Fruit fly (Drosophila melanogaster): ENCODE results near the gene Aasdh.

The Aasdh gene

DNA sequence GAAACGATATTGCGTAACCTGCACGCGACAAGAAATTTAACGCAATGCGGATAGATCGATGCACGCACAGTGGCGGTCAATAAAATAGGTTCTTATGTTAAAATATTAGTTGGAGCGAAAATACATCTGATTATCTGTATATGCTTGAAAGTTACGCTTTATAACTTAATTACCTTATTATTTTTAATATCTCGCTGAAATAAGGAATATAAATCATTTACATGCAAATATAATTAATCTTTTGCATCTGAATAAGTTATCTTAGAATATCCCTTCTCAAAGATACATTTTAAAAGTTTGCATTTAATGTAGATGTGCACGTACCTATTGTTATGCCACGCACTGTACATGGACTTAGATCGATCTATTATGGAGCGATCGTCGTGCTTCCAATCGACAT, 22.3 kb upstream of the Aasdh start:
- TF ChIP-seq usp (GFP tag; optimal IDR thresholded peaks at IDR 0.05) (no peak), Jra (GFP tag; optimal IDR thresholded peaks at IDR 0.05) (no peak), Sp1 (GFP tag; optimal IDR thresholded peaks at IDR 0.05) (peak; percentile 32), Vsx2 (GFP tag; optimal IDR thresholded peaks at IDR 0.05; ENCODE audit: partially characterized antibody) (no peak), h (GFP tag; optimal IDR thresholded peaks at IDR 0.05) (peak; percentile 7), Hr78 (GFP tag; optimal IDR thresholded peaks at IDR 0.05) (no peak), sage (GFP tag; optimal IDR thresholded peaks at IDR 0.05) (no peak), foxo (GFP tag; optimal IDR thresholded peaks at IDR 0.05) (peak in 1 of 2 experiments; percentile 22), tai (GFP tag; optimal IDR thresholded peaks at IDR 0.05) (no peak), Rel (GFP tag; optimal IDR thresholded peaks at IDR 0.05) (no peak), Rel (tag; optimal IDR thresholded peaks at IDR 0.05) (no peak)

DNA sequence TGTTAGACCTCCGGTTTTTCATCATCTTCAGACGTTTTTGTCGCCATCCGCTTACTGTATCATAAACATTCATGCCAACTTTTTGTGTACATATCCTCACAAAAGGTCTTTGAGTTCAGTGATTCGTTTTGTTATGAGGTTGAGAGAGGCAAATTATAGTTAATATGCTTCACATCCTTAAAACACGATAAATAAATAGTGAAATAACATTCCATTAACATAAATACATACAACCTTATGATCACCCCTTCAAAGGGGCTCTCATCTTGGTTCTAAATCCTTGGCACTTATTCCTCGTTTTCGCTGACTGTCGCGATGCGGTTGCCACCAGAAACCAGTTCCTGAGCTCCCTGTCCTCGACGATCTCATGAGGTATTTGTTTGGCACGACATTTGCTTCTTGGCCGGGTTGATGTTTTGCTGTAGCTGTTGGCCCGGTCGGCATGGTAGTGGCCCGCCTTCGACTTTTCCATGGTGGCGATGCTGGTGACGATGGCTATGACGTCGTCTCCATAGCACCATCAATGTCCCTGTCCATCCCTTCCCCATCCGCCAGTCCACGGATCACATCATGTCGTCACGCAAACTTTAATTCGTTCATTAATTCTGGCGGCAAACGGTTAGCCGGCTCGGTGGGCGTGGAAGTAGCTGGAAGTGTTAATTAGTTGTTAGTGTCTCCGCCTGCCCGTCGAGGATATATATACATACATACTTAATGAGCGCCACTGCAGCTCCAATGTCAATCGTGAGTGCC, 19.7 kb upstream of the Aasdh start:
- peak; percentile 35 for TF ChIP-seq woc (GFP tag; optimal IDR thresholded peaks at IDR 0.05)
- no peak for TF ChIP-seq sv (GFP tag; optimal IDR thresholded peaks at IDR 0.05)
- TF ChIP-seq brk (GFP tag; optimal IDR thresholded peaks at IDR 0.05) = no peak
- no peak for TF ChIP-seq usp (GFP tag; optimal IDR thresholded peaks at IDR 0.05)
- peak in 1 of 2 experiments; percentile 52 for TF ChIP-seq foxo (GFP tag; optimal IDR thresholded peaks at IDR 0.05)
- peak; percentile 48 for TF ChIP-seq fru (GFP tag; optimal IDR thresholded peaks at IDR 0.05)
- TF ChIP-seq jim (GFP tag; optimal IDR thresholded peaks at IDR 0.05) = no peak
- no peak for TF ChIP-seq CrebA (GFP tag; optimal IDR thresholded peaks at IDR 0.05; ENCODE audit: borderline replicate concordance)
- peak; percentile 33 for TF ChIP-seq OdsH (GFP tag; optimal IDR thresholded peaks at IDR 0.05)
- TF ChIP-seq rgr (GFP tag; optimal IDR thresholded peaks at IDR 0.05) = peak; percentile 11
- no peak for TF ChIP-seq Sp1 (GFP tag; optimal IDR thresholded peaks at IDR 0.05)
- TF ChIP-seq Dfd (GFP tag; optimal IDR thresholded peaks at IDR 0.05) = no peak
- TF ChIP-seq lola (GFP tag; optimal IDR thresholded peaks at IDR 0.05) = no peak
- no peak for TF ChIP-seq Dif (GFP tag; optimal IDR thresholded peaks at IDR 0.05; ENCODE audit: partially characterized antibody)
- no peak for TF ChIP-seq Mio (GFP tag; optimal IDR thresholded peaks at IDR 0.05)
- TF ChIP-seq ey (GFP tag; optimal IDR thresholded peaks at IDR 0.05) = peak; percentile 30
- no peak for TF ChIP-seq Vsx2 (GFP tag; optimal IDR thresholded peaks at IDR 0.05; ENCODE audit: partially characterized antibody)
- peak; percentile 11 for TF ChIP-seq psq (GFP tag; optimal IDR thresholded peaks at IDR 0.05)
- no peak for TF ChIP-seq pan (optimal IDR thresholded peaks at IDR 0.05)
- no peak for TF ChIP-seq Hnf4 (GFP tag; optimal IDR thresholded peaks at IDR 0.05)
- no peak for TF ChIP-seq br (GFP tag; optimal IDR thresholded peaks at IDR 0.05)
- TF ChIP-seq HLH106 (tag; optimal IDR thresholded peaks at IDR 0.05) = peak; percentile 48
- TF ChIP-seq h (GFP tag; optimal IDR thresholded peaks at IDR 0.05) = peak; percentile 40

DNA sequence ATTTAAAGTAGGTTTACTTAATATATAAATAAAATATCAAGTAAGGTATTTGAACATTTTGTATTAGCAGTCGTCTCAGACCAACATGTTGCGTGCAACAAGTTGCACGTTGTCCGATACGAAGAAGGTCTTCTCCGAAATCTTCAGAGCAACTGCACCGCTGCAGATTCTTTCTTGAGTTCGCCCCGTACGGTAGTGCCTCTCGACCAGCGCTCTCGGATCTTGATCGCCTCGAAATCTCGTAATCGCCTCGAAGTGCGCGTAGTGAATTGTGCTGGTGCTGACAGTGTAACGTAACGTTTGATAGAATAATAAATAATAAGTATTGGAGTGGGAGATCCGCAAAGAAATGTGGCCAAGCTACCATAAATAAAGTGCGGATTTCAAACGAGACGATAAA, 17.3 kb upstream of the Aasdh start, which contains the start of gene dachs:
TSS of gene dachs (plus strand) at position 175 of the 400 bp plus-strand sequence.
- TF ChIP-seq Dif (GFP tag; optimal IDR thresholded peaks at IDR 0.05; ENCODE audit: partially characterized antibody) (no peak), GATAd (GFP tag; optimal IDR thresholded peaks at IDR 0.05) (no peak), dsf (GFP tag; optimal IDR thresholded peaks at IDR 0.05; ENCODE audit: borderline replicate concordance) (no peak), Myc (optimal IDR thresholded peaks at IDR 0.05) (no peak), Hr83 (GFP tag; optimal IDR thresholded peaks at IDR 0.05; ENCODE audit: poor library complexity, severe bottlenecking) (no peak), psq (GFP tag; optimal IDR thresholded peaks at IDR 0.05) (no peak), fru (GFP tag; optimal IDR thresholded peaks at IDR 0.05) (no peak), CrebA (GFP tag; optimal IDR thresholded peaks at IDR 0.05; ENCODE audit: borderline replicate concordance) (no peak), Dfd (GFP tag; optimal IDR thresholded peaks at IDR 0.05) (no peak), OdsH (GFP tag; optimal IDR thresholded peaks at IDR 0.05) (no peak), lola (GFP tag; optimal IDR thresholded peaks at IDR 0.05) (no peak), sv (GFP tag; optimal IDR thresholded peaks at IDR 0.05) (no peak), foxo (GFP tag; optimal IDR thresholded peaks at IDR 0.05) (no peak), sage (GFP tag; optimal IDR thresholded peaks at IDR 0.05) (no peak), Hnf4 (GFP tag; optimal IDR thresholded peaks at IDR 0.05) (no peak), Mio (GFP tag; optimal IDR thresholded peaks at IDR 0.05) (no peak)

DNA sequence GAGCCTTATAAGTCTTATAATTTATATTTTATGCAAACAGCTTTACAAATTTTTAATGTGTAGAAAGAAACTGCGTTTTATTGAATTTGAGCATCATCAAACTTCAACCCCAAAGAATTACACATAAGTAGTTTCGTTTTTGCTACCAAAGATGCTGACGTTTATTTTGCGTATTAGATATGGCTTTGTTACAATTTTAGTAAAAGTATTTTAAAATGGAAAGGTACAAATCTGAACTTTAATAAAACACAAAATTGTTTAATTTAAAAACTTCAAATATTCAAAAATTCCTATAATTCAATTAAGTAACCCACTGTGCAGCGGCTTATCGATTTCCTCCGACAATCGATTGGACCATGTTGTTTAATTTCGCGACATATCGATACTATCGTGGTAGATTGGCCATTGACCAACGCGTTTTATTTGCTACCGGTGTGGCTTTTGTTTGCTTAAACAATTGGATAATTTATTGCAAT, 14.8 kb upstream of the Aasdh start, which contains the start of gene prg:
TSS of gene prg (plus strand) at position 382 of the 476 bp plus-strand sequence.
- TF ChIP-seq pan (optimal IDR thresholded peaks at IDR 0.05) (no peak), Mio (GFP tag; optimal IDR thresholded peaks at IDR 0.05) (no peak), Hr83 (GFP tag; optimal IDR thresholded peaks at IDR 0.05; ENCODE audit: poor library complexity, severe bottlenecking) (peak; percentile 40), brk (GFP tag; optimal IDR thresholded peaks at IDR 0.05) (peak; percentile 51), sv (GFP tag; optimal IDR thresholded peaks at IDR 0.05) (peak; percentile 64), foxo (GFP tag; optimal IDR thresholded peaks at IDR 0.05) (peak; percentile 40 to 76), usp (GFP tag; optimal IDR thresholded peaks at IDR 0.05) (no peak), CG32264 (GFP tag; optimal IDR thresholded peaks at IDR 0.05) (peak; percentile 8), CG9705 (GFP tag; optimal IDR thresholded peaks at IDR 0.05) (peak; percentile 44), jim (GFP tag; optimal IDR thresholded peaks at IDR 0.05) (no peak), br (GFP tag; optimal IDR thresholded peaks at IDR 0.05) (peak; percentile 28), woc (GFP tag; optimal IDR thresholded peaks at IDR 0.05) (peak; percentile 84), ey (GFP tag; optimal IDR thresholded peaks at IDR 0.05) (peak; percentile 45), Myc (optimal IDR thresholded peaks at IDR 0.05) (peak; percentile 55), Abd-B (GFP tag; optimal IDR thresholded peaks at IDR 0.05) (no peak), Hnf4 (GFP tag; optimal IDR thresholded peaks at IDR 0.05) (peak; percentile 66), OdsH (GFP tag; optimal IDR thresholded peaks at IDR 0.05) (peak; percentile 28), h (GFP tag; optimal IDR thresholded peaks at IDR 0.05) (peak; percentile 78), rgr (GFP tag; optimal IDR thresholded peaks at IDR 0.05) (peak; percentile 62), Hr78 (GFP tag; optimal IDR thresholded peaks at IDR 0.05) (no peak), Sp1 (GFP tag; optimal IDR thresholded peaks at IDR 0.05) (peak; percentile 66), sage (GFP tag; optimal IDR thresholded peaks at IDR 0.05) (peak; percentile 32), psq (GFP tag; optimal IDR thresholded peaks at IDR 0.05) (peak; percentile 33), dsf (GFP tag; optimal IDR thresholded peaks at IDR 0.05; ENCODE audit: borderline replicate concordance) (peak; percentile 15), fru (GFP tag; optimal IDR thresholded peaks at IDR 0.05) (peak; percentile 74), HLH106 (tag; optimal IDR thresholded peaks at IDR 0.05) (peak; percentile 64), Jra (GFP tag; optimal IDR thresholded peaks at IDR 0.05) (peak; percentile 63), tai (GFP tag; optimal IDR thresholded peaks at IDR 0.05) (peak; percentile 82), Dfd (GFP tag; optimal IDR thresholded peaks at IDR 0.05) (no peak), Vsx2 (GFP tag; optimal IDR thresholded peaks at IDR 0.05; ENCODE audit: partially characterized antibody) (no peak)
